Fruit fly (Drosophila melanogaster): ENCODE measurements at regions not wholly inside any gene's neighbourhood (a gene's known extent, or its start where the extent isn't known, plus 50 kb on each side); places are given as distances from the start of the nearest gene placed in this dataset.

DNA sequence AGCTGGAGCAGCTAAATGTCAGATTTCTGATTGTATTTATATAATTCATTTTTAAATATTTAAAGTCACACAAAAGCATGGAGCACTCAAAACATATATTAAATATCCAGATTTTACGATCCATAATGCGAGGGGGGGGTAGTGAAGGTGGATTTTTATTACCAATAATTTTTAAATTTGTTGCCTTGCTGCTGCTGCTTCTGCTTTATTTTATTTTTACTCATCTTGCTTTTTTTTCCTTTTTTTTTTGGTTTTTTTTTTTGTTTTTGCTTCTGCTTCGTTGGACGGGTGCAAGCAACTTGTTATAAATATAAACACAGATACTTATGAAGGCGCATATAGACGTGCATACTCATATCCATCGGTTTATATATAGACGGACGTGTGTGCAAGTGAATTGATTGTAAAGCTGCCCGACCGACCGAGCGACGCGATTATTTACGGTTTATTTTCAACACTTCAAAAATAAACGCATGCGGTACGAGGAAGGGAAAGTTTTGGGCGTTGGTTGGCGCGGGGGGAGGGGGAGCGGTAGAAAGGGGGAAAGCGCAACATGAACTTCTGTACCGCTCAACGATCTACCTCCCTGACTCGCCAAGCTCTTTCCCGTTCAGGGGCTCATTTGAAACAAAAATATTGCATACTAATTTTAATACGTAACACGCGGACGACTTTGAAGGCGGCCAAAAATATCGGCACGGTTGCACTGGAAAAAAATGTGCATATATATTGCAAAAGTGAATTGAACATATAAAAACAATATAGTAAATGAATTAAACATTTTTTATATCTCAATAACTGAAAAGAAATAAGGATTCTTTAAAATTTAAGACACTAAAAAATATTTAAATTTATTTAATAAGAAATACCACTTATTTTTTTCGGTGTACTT lies 60.3 kb upstream of the CG12362 start (continued):
- TF ChIP-seq CG6654 (GFP tag; optimal IDR thresholded peaks at IDR 0.05) (peak; percentile 10), CG33557 (GFP tag; optimal IDR thresholded peaks at IDR 0.05) (peak; percentile 63), tgo (GFP tag; IDR thresholded peaks at IDR 0.05) (peak; percentile 68), Fer2 (tag; optimal IDR thresholded peaks at IDR 0.05) (peak; percentile 16), Pdp1 (GFP tag; optimal IDR thresholded peaks at IDR 0.05) (peak in 1 of 2 experiments; percentile 34), HLH3B (GFP tag; IDR thresholded peaks at IDR 0.05) (peak; percentile 77), CG1024 (GFP tag; IDR thresholded peaks at IDR 0.05) (0 out of 2 replicates have a peak, but pooled peaks have one; percentile 21), vvl (GFP tag; IDR thresholded peaks at IDR 0.05) (peak; percentile 84), twi (tag; optimal IDR thresholded peaks at IDR 0.05) (peak; percentile 67), Myb (GFP tag; optimal IDR thresholded peaks at IDR 0.05) (no peak), corto (GFP tag; optimal IDR thresholded peaks at IDR 0.05) (no peak), ci (GFP tag; IDR thresholded peaks at IDR 0.05) (peak; percentile 81), Lim3 (GFP tag; IDR thresholded peaks at IDR 0.05) (no peak), kay (GFP tag; optimal IDR thresholded peaks at IDR 0.05) (no peak), jumu (GFP tag; optimal IDR thresholded peaks at IDR 0.05) (no peak), Hsf (GFP tag; optimal IDR thresholded peaks at IDR 0.05) (peak; percentile 30), CG3281 (GFP tag; optimal IDR thresholded peaks at IDR 0.05) (peak; percentile 48), CG16815 (GFP tag; optimal IDR thresholded peaks at IDR 0.05) (peak; percentile 44), Lhr (GFP tag; optimal IDR thresholded peaks at IDR 0.05) (peak; percentile 58), CG14014 (GFP tag; IDR thresholded peaks at IDR 0.05) (0 out of 2 replicates have a peak, but pooled peaks have one; percentile 32), Rfx (GFP tag; IDR thresholded peaks at IDR 0.05) (peak; percentile 24; the same call in 1 of the 2 replicates), Oaz (GFP tag; IDR thresholded peaks at IDR 0.05) (no peak), toy (GFP tag; IDR thresholded peaks at IDR 0.05) (no peak), Hey (tag; optimal IDR thresholded peaks at IDR 0.05) (no peak), CG13775 (GFP tag; optimal IDR thresholded peaks at IDR 0.05) (peak; percentile 65), CG17829 (tag; optimal IDR thresholded peaks at IDR 0.05) (peak; percentile 90), CG9727 (GFP tag; optimal IDR thresholded peaks at IDR 0.05) (peak; percentile 77), CG7928 (GFP tag; optimal IDR thresholded peaks at IDR 0.05) (no peak), CG34422 (GFP tag; IDR thresholded peaks at IDR 0.05) (peak; percentile 65; the same call in 1 of the 3 replicates), NfI (GFP tag; optimal IDR thresholded peaks at IDR 0.05) (peak; percentile 28), Deaf1 (tag; optimal IDR thresholded peaks at IDR 0.05) (peak; percentile 46), Sry-β (GFP tag; optimal IDR thresholded peaks at IDR 0.05) (peak; percentile 34), Abd-B (GFP tag; optimal IDR thresholded peaks at IDR 0.05) (peak; percentile 67), ap (GFP tag; IDR thresholded peaks at IDR 0.05) (peak; percentile 66), CG4820 (GFP tag; optimal IDR thresholded peaks at IDR 0.05) (peak; percentile 71), crp (GFP tag; optimal IDR thresholded peaks at IDR 0.05) (peak in 1 of 2 experiments; percentile 14), danr (GFP tag; IDR thresholded peaks at IDR 0.05) (peak; percentile 58), CG30020 (tag; optimal IDR thresholded peaks at IDR 0.05) (peak; percentile 37), CG10147 (GFP tag; optimal IDR thresholded peaks at IDR 0.05) (peak; percentile 70), CG14710 (tag; optimal IDR thresholded peaks at IDR 0.05) (peak; percentile 88), H15 (GFP tag; IDR thresholded peaks at IDR 0.05) (peak; percentile 63; the same call in 2 of the 3 replicates), MESR4 (GFP tag; optimal IDR thresholded peaks at IDR 0.05) (no peak), dmrt11E (tag; optimal IDR thresholded peaks at IDR 0.05) (peak; percentile 85), Gsc (GFP tag; IDR thresholded peaks at IDR 0.05) (peak; percentile 50; the same call in 1 of the 2 replicates), wor (GFP tag; IDR thresholded peaks at IDR 0.05) (peak; percentile 76), run (tag; optimal IDR thresholded peaks at IDR 0.05) (peak; percentile 72), bbx (GFP tag; IDR thresholded peaks at IDR 0.05; ENCODE audit: partially characterized antibody) (no peak), Nf-YB (GFP tag; optimal IDR thresholded peaks at IDR 0.05) (peak; percentile 67)
